Worm (Caenorhabditis elegans) whole organism, late embryonic: ENCODE results near the gene nex-4.

Experiments used
- K09A11.1 ChIP-seq: sonication (generic microtip); optimal IDR thresholded peaks from 2 replicates; lab custom pipeline; 2017; ENCODE audit warnings: antibody characterized with exemption, mild to moderate bottlenecking, missing genetic modification characterization, missing compliant biosample characterization; ENCODE audit not compliant: insufficient read depth
- ceh-14 ChIP-seq: sonication (generic microtip); optimal IDR thresholded peaks from 2 replicates; lab custom pipeline; 2016; ENCODE audit warnings: missing genotype, missing genetic modification characterization, missing compliant biosample characterization
- ceh-18 ChIP-seq: sonication (generic microtip); optimal IDR thresholded peaks from 2 replicates; lab custom pipeline; 2016; ENCODE audit warnings: missing genetic modification characterization, missing compliant biosample characterization
- che-1 ChIP-seq: sonication (generic microtip); optimal IDR thresholded peaks from 2 replicates; lab custom pipeline; 2016; ENCODE audit warnings: mild to moderate bottlenecking, missing genetic modification characterization, missing compliant biosample characterization
- ets-4 ChIP-seq: sonication (generic microtip); optimal IDR thresholded peaks from 2 replicates; lab custom pipeline; 2016; ENCODE audit warnings: missing genetic modification characterization, missing compliant biosample characterization
- eyg-1 ChIP-seq: sonication (generic microtip); optimal IDR thresholded peaks from 2 replicates; lab custom pipeline; 2016; ENCODE audit warnings: missing genotype, missing genetic modification characterization, missing compliant biosample characterization
- fkh-6 ChIP-seq: sonication (generic microtip); optimal IDR thresholded peaks from 2 replicates; lab custom pipeline; 2016; ENCODE audit warnings: missing genetic modification characterization, missing compliant biosample characterization
- hlh-15 ChIP-seq: sonication (generic microtip); optimal IDR thresholded peaks from 2 replicates; lab custom pipeline; 2016; ENCODE audit warnings: missing genetic modification characterization, missing compliant biosample characterization
- nfya-1 ChIP-seq: sonication (generic microtip); optimal IDR thresholded peaks from 2 replicates; lab custom pipeline; 2017; ENCODE audit warnings: missing genetic modification characterization, mild to moderate bottlenecking, missing compliant biosample characterization, antibody characterized with exemption, moderate library complexity
- pha-4 ChIP-seq: fragments of 150-350 bp; optimal IDR thresholded peaks from 2 replicates; lab custom pipeline; 2018; ENCODE audit warnings: missing biosample characterization, missing genetic modification reagents, missing genetic modification characterization
- tbx-7 ChIP-seq: sonication (generic microtip); optimal IDR thresholded peaks from 2 replicates; lab custom pipeline; 2016; ENCODE audit warnings: missing genotype, missing genetic modification characterization, missing compliant biosample characterization
- unc-55 ChIP-seq: sonication (generic microtip); optimal IDR thresholded peaks from 2 replicates; lab custom pipeline; 2017; ENCODE audit warnings: missing biosample characterization, missing genetic modification reagents, missing genetic modification characterization
- zip-5 ChIP-seq: sonication (generic microtip); optimal IDR thresholded peaks from 2 replicates; lab custom pipeline; 2016; ENCODE audit warnings: missing genetic modification characterization, missing compliant biosample characterization

- TF ChIP-seq ets-4 (no peak), unc-55 (no peak), hlh-15 (no peak), zip-5 (tag; lab: Kevin White, UChicago) (no peak), tbx-7 (tag; lab: Kevin White, UChicago) (no peak), che-1 (no peak), ceh-14 (tag; lab: Kevin White, UChicago) (no peak), K09A11.1 (tag; lab: Kevin White, UChicago) (no peak), eyg-1 (no peak), nfya-1 (no peak), pha-4 (tag; lab: Kevin White, UChicago) (no peak), ceh-18 (tag; lab: Kevin White, UChicago) (no peak), fkh-6 (tag; lab: Kevin White, UChicago) (no peak)
These were observed 14.1 kb downstream of the nex-4 start, which contains the start of gene srd-32 for ce11 chrV:4865364-4865763.
